Fruit fly (Drosophila melanogaster) Kc167 (cell line): ENCODE results near the gene PRL-1.

Experiments used
- h ChIP-seq: fragments of >200 bp; optimal IDR thresholded peaks from 3 replicates; lab custom pipeline; 2018; ENCODE audit warnings: missing external identifiers
- psq ChIP-seq: fragments of >200 bp; optimal IDR thresholded peaks from 2 replicates; lab custom pipeline; 2017; ENCODE audit warnings: missing external identifiers
- ttk ChIP-seq: sonication (Bioruptor generic); optimal IDR thresholded peaks from 2 replicates; lab custom pipeline; 2017; ENCODE audit warnings: missing external identifiers

- TF ChIP-seq psq (lab: Kevin White, UChicago) (no peak), h (lab: Kevin White, UChicago) (no peak), ttk (lab: Kevin White, UChicago) (no peak)
These were observed 30.4 kb upstream of the PRL-1 start, which contains the start of the genes crp and pkaap for dm6 chr2L:16287602-16288392.
